Worm (Caenorhabditis elegans) whole organism, young adult: ENCODE results near the gene pptr-2.

Source experiments
- B0035.1 ChIP-seq: sonication (generic microtip); optimal IDR thresholded peaks from 2 replicates; lab custom pipeline; 2016; ENCODE audit warnings: missing genetic modification characterization, mild to moderate bottlenecking, missing compliant biosample characterization, missing genotype, missing genetic modification reagents
- C06A6.2 ChIP-seq: fragments of 200-800 bp; sonication (Bioruptor generic); conservative IDR thresholded peaks from 2 replicates; pipeline ENCODE4 v1.3.6; 2022; ENCODE audit warnings: missing genetic modification characterization, missing compliant biosample characterization
- D2030.7 ChIP-seq: fragments of 200-800 bp; sonication (Bioruptor generic); IDR thresholded peaks from 2 replicates; pipeline ENCODE4 v1.3.6; 2022; ENCODE audit warnings: missing genetic modification reagents, missing genetic modification characterization, missing compliant biosample characterization
- F37B4.10 ChIP-seq: fragments of 200-800 bp; sonication (Bioruptor generic); IDR thresholded peaks from 2 replicates; pipeline ENCODE4 v1.3.6; 2022; ENCODE audit warnings: missing genetic modification characterization, missing compliant biosample characterization
- F39B2.1 ChIP-seq: fragments of 200-800 bp; sonication (Bioruptor generic); IDR thresholded peaks from 2 replicates; pipeline ENCODE4 v1.3.6; 2022; ENCODE audit warnings: missing genetic modification reagents, missing genetic modification characterization, missing compliant biosample characterization
- F52B5.7 ChIP-seq: sonication (generic microtip); optimal IDR thresholded peaks from 2 replicates; lab custom pipeline; 2016; ENCODE audit warnings: mild to moderate bottlenecking, missing genetic modification characterization, missing compliant biosample characterization
- F57A8.1 ChIP-seq: fragments of 200-800 bp; sonication (Bioruptor generic); optimal IDR thresholded peaks from 2 replicates; lab custom pipeline; 2018; ENCODE audit warnings: mild to moderate bottlenecking, missing genetic modification characterization, moderate library complexity, missing compliant biosample characterization
- K11D2.4 ChIP-seq: fragments of 200-800 bp; sonication (Bioruptor generic); IDR thresholded peaks from 2 replicates; pipeline ENCODE4 v1.3.6; 2022; ENCODE audit warnings: missing genetic modification reagents, missing genetic modification characterization, missing compliant biosample characterization
- T07F8.4 ChIP-seq: sonication (generic microtip); optimal IDR thresholded peaks from 2 replicates; lab custom pipeline; 2016; ENCODE audit warnings: mild to moderate bottlenecking, missing genetic modification characterization, moderate library complexity, missing compliant biosample characterization
- Y79H2A.3 ChIP-seq: fragments of 200-800 bp; sonication (Bioruptor generic); conservative IDR thresholded peaks from 2 replicates; pipeline ENCODE4 v1.3.6; 2022; ENCODE audit warnings: missing genetic modification reagents, missing genetic modification characterization, missing compliant biosample characterization
- Y95B8A.8 ChIP-seq: fragments of 200-800 bp; sonication (Bioruptor generic); IDR thresholded peaks from 2 replicates; pipeline ENCODE4 v1.3.6; 2022; ENCODE audit warnings: missing genetic modification reagents, missing genetic modification characterization, missing compliant biosample characterization
- aptf-3 ChIP-seq: fragments of 200-800 bp; sonication (Bioruptor generic); IDR thresholded peaks from 2 replicates; pipeline ENCODE4 v1.3.6; 2022; ENCODE audit warnings: missing genetic modification characterization, missing compliant biosample characterization
- attf-3 ChIP-seq: fragments of 200-800 bp; sonication (Bioruptor generic); conservative IDR thresholded peaks from 2 replicates; pipeline ENCODE4 v1.3.6; 2022; ENCODE audit warnings: missing genetic modification reagents, missing genetic modification characterization, missing compliant biosample characterization
- attf-6 ChIP-seq: fragments of 200-800 bp; sonication (Bioruptor generic); IDR thresholded peaks from 2 replicates; pipeline ENCODE4 v1.3.6; 2022; ENCODE audit warnings: missing genetic modification reagents, missing genetic modification characterization, missing compliant biosample characterization
- bed-1 ChIP-seq: fragments of 200-800 bp; sonication (Bioruptor generic); IDR thresholded peaks from 2 replicates; pipeline ENCODE4 v1.3.6; 2022; ENCODE audit warnings: missing genetic modification reagents, missing genetic modification characterization, missing compliant biosample characterization
- ccch-3 ChIP-seq: fragments of 200-800 bp; sonication (Bioruptor generic); optimal IDR thresholded peaks from 2 replicates; lab custom pipeline; 2018; ENCODE audit warnings: mild to moderate bottlenecking, missing genetic modification characterization, missing compliant biosample characterization
- cebp-2 ChIP-seq: fragments of 200-800 bp; sonication (Bioruptor generic); IDR thresholded peaks from 2 replicates; pipeline ENCODE4 v1.3.6; 2022; ENCODE audit warnings: missing genetic modification characterization, missing compliant biosample characterization
- ceh-27 ChIP-seq: fragments of 200-800 bp; sonication (Bioruptor generic); optimal IDR thresholded peaks from 2 replicates; lab custom pipeline; 2018; ENCODE audit warnings: mild to moderate bottlenecking, missing genetic modification characterization, moderate library complexity, missing compliant biosample characterization
- dox-1 ChIP-seq: fragments of 200-800 bp; sonication (Bioruptor generic); IDR thresholded peaks from 2 replicates; pipeline ENCODE4 v1.3.6; 2022; ENCODE audit warnings: missing genetic modification reagents, missing genetic modification characterization, missing compliant biosample characterization
- efl-1 ChIP-seq: fragments of 150-350 bp; optimal IDR thresholded peaks from 2 replicates; lab custom pipeline; 2014; ENCODE audit warnings: missing biosample characterization, missing genetic modification reagents, missing genetic modification characterization
- egl-18 ChIP-seq: fragments of 200-800 bp; sonication (Bioruptor generic); IDR thresholded peaks from 2 replicates; pipeline ENCODE4 v1.3.6; 2022; ENCODE audit warnings: missing genetic modification reagents, missing genetic modification characterization, missing compliant biosample characterization
- egrh-3 ChIP-seq: fragments of 200-800 bp; sonication (Bioruptor generic); IDR thresholded peaks from 2 replicates; pipeline ENCODE4 v1.3.6; 2022; ENCODE audit warnings: missing genetic modification reagents, missing genetic modification characterization, missing compliant biosample characterization
- ets-4 ChIP-seq: fragments of 200-800 bp; sonication (Bioruptor generic); optimal IDR thresholded peaks from 2 replicates; lab custom pipeline; 2018; ENCODE audit warnings: mild to moderate bottlenecking, missing genetic modification characterization, missing compliant biosample characterization
- fkh-3 ChIP-seq: sonication (generic microtip); optimal IDR thresholded peaks from 2 replicates; lab custom pipeline; 2016; ENCODE audit warnings: mild to moderate bottlenecking, missing genetic modification characterization, missing compliant biosample characterization
- hlh-26 ChIP-seq: fragments of 200-800 bp; sonication (Bioruptor generic); conservative IDR thresholded peaks from 2 replicates; pipeline ENCODE4 v1.3.6; 2022; ENCODE audit warnings: missing genetic modification reagents, missing genetic modification characterization, missing compliant biosample characterization
- hmg-1.2 ChIP-seq: fragments of 200-800 bp; sonication (Bioruptor generic); IDR thresholded peaks from 2 replicates; pipeline ENCODE4 v1.3.6; 2022; ENCODE audit warnings: missing genetic modification reagents, missing genetic modification characterization, missing compliant biosample characterization
- hmg-20 ChIP-seq: fragments of 200-800 bp; sonication (Bioruptor generic); IDR thresholded peaks from 2 replicates; pipeline ENCODE4 v1.3.6; 2022; ENCODE audit warnings: missing genetic modification reagents, missing genetic modification characterization, missing compliant biosample characterization
- hrde-1 ChIP-seq: sonication (generic microtip); optimal IDR thresholded peaks from 2 replicates; lab custom pipeline; 2016; ENCODE audit warnings: missing genetic modification characterization, mild to moderate bottlenecking, missing compliant biosample characterization, moderate library complexity, missing genotype, missing genetic modification reagents, borderline replicate concordance
- lag-1 ChIP-seq: fragments of 200-800 bp; sonication (Bioruptor generic); IDR thresholded peaks from 2 replicates; pipeline ENCODE4 v1.3.6; 2022; ENCODE audit warnings: missing genetic modification reagents, missing genetic modification characterization, missing compliant biosample characterization
- let-607 ChIP-seq, 2 experiments: fragments of 200-800 bp in 1 of 2; sonication (Bioruptor generic) in 1 of 2; sonication (generic microtip) in 1 of 2; optimal IDR thresholded peaks; 2 replicates each; lab custom pipeline; 2016 to 2018; ENCODE audit warnings: mild to moderate bottlenecking in 2 of 2, missing compliant biosample characterization in 2 of 2, missing genetic modification characterization in 2 of 2, moderate library complexity in 2 of 2, missing genotype in 1 of 2
- lin-35 ChIP-seq, 3 experiments: fragments of 150-350 bp in 2 of 3; sonication (generic microtip) in 1 of 3; optimal IDR thresholded peaks; 2 replicates each; lab custom pipeline; 2014 to 2018; ENCODE audit warnings: missing biosample characterization in 3 of 3, missing genetic modification characterization in 3 of 3, missing genetic modification reagents in 3 of 3
- lin-54 ChIP-seq: fragments of 200-800 bp; sonication (Bioruptor generic); optimal IDR thresholded peaks from 2 replicates; lab custom pipeline; 2018; ENCODE audit warnings: mild to moderate bottlenecking, missing genetic modification characterization, missing compliant biosample characterization
- lir-1 ChIP-seq: fragments of 200-800 bp; sonication (Bioruptor generic); conservative IDR thresholded peaks from 2 replicates; pipeline ENCODE4 v1.3.6; 2022; ENCODE audit warnings: missing genetic modification reagents, missing genetic modification characterization, missing compliant biosample characterization
- madf-6 ChIP-seq: fragments of 200-800 bp; sonication (Bioruptor generic); IDR thresholded peaks from 2 replicates; pipeline ENCODE4 v1.3.6; 2022; ENCODE audit warnings: missing genetic modification reagents, missing genetic modification characterization, missing compliant biosample characterization
- nfya-1 ChIP-seq: sonication (generic microtip); optimal IDR thresholded peaks from 2 replicates; lab custom pipeline; 2017; ENCODE audit warnings: antibody characterized with exemption, missing compliant biosample characterization, missing genetic modification characterization, borderline replicate concordance; ENCODE audit not compliant: insufficient read depth
- nfyb-1 ChIP-seq: fragments of 200-800 bp; sonication (Bioruptor generic); IDR thresholded peaks from 2 replicates; pipeline ENCODE4 v1.3.6; 2022; ENCODE audit warnings: missing genetic modification reagents, missing genetic modification characterization, missing compliant biosample characterization
- nhr-120 ChIP-seq: fragments of 200-800 bp; sonication (Bioruptor generic); IDR thresholded peaks from 2 replicates; pipeline ENCODE4 v1.3.6; 2022; ENCODE audit warnings: missing genetic modification characterization, missing compliant biosample characterization
- nhr-80 ChIP-seq: sonication (generic microtip); optimal IDR thresholded peaks from 2 replicates; lab custom pipeline; 2016; ENCODE audit warnings: missing genetic modification characterization, missing compliant biosample characterization
- repo-1 ChIP-seq: sonication (generic microtip); optimal IDR thresholded peaks from 2 replicates; lab custom pipeline; 2017; ENCODE audit warnings: mild to moderate bottlenecking, missing genetic modification characterization, missing compliant biosample characterization
- somi-1 ChIP-seq: fragments of 200-800 bp; sonication (Bioruptor generic); optimal IDR thresholded peaks from 2 replicates; lab custom pipeline; 2018; ENCODE audit warnings: mild to moderate bottlenecking, missing genetic modification characterization, missing compliant biosample characterization
- unc-62 ChIP-seq: fragments of 150-350 bp; optimal IDR thresholded peaks from 2 replicates; lab custom pipeline; 2014; ENCODE audit warnings: missing biosample characterization, missing genetic modification reagents, missing genetic modification characterization
- ztf-25 ChIP-seq: fragments of 200-800 bp; sonication (Bioruptor generic); IDR thresholded peaks from 2 replicates; pipeline ENCODE4 v1.3.6; 2022; ENCODE audit warnings: missing genetic modification reagents, missing genetic modification characterization, missing compliant biosample characterization

The pptr-2 gene

ce11 chrV:11022817-11023216 is 11.9 kb downstream of the pptr-2 start, which contains the start of the genes C13G3.12 and hot-6:
C13G3.12 (minus strand) TSS chrV:11022917.
hot-6 (minus strand) TSS chrV:11022937.
- no peak for TF ChIP-seq ets-4
- TF ChIP-seq, all 124 proteins: peak for 0

- TF ChIP-seq nfya-1 (no peak), F39B2.1 (GFP tag; lab: Robert Waterston, UW) (no peak), nhr-80 (no peak), attf-3 (GFP tag; lab: Robert Waterston, UW) (no peak), B0035.1 (no peak), lin-35 (GFP tag; optimal IDR thresholded peaks at IDR 0.05; lab: Kevin White, UChicago) (no peak), lir-1 (GFP tag; lab: Robert Waterston, UW) (no peak), bed-1 (GFP tag; lab: Robert Waterston, UW) (no peak), ceh-27 (GFP tag; lab: Kevin White, UChicago) (no peak), nhr-120 (GFP tag; lab: Robert Waterston, UW) (no peak), F57A8.1 (GFP tag; lab: Kevin White, UChicago) (no peak), cebp-2 (GFP tag; lab: Robert Waterston, UW) (no peak), egrh-3 (no peak), lin-54 (GFP tag; lab: Kevin White, UChicago) (no peak), nfyb-1 (GFP tag; lab: Robert Waterston, UW) (no peak), madf-6 (GFP tag; lab: Robert Waterston, UW) (no peak), repo-1 (tag; lab: Kevin White, UChicago) (no peak), hlh-26 (GFP tag; lab: Robert Waterston, UW) (no peak), ccch-3 (GFP tag; lab: Kevin White, UChicago) (no peak)
Measured at ce11 chrV:11016846-11017553, 17.7 kb downstream of the pptr-2 start.

ce11 chrV:11014758-11015157 is 20.0 kb downstream of the pptr-2 start:
- no peak for TF ChIP-seq B0035.1
- TF ChIP-seq fkh-3 (tag; lab: Kevin White, UChicago) = no peak
- TF ChIP-seq attf-6 = no peak
- no peak for TF ChIP-seq T07F8.4 (tag; lab: Kevin White, UChicago)
- TF ChIP-seq nfyb-1 (GFP tag; lab: Robert Waterston, UW) = no peak
- TF ChIP-seq D2030.7 (GFP tag; lab: Robert Waterston, UW) = no peak
- TF ChIP-seq Y79H2A.3 (GFP tag; lab: Robert Waterston, UW) = no peak
- TF ChIP-seq C06A6.2 (GFP tag; lab: Robert Waterston, UW) = no peak
- TF ChIP-seq F37B4.10 (GFP tag; lab: Robert Waterston, UW) = no peak
- no peak for TF ChIP-seq aptf-3
- no peak for TF ChIP-seq hmg-1.2 (GFP tag; lab: Robert Waterston, UW)
- no peak for TF ChIP-seq unc-62
- TF ChIP-seq ztf-25 = no peak
- TF ChIP-seq let-607 (tag; optimal IDR thresholded peaks at IDR 0.05; lab: Kevin White, UChicago) = no peak
- TF ChIP-seq hmg-20 (GFP tag; lab: Robert Waterston, UW) = no peak
- TF ChIP-seq Y95B8A.8 (GFP tag; lab: Robert Waterston, UW) = no peak

ce11 chrV:11013179-11013578 is 21.6 kb downstream of the pptr-2 start:
- TF ChIP-seq hrde-1 (tag; lab: Kevin White, UChicago) (no peak), efl-1 (no peak), egl-18 (GFP tag; lab: Robert Waterston, UW) (no peak), lag-1 (GFP tag; lab: Robert Waterston, UW) (no peak), dox-1 (GFP tag; lab: Robert Waterston, UW) (no peak), hmg-20 (GFP tag; lab: Robert Waterston, UW) (no peak), lin-35 (GFP tag; optimal IDR thresholded peaks at IDR 0.05; lab: Kevin White, UChicago) (no peak), K11D2.4 (no peak), somi-1 (GFP tag; lab: Kevin White, UChicago) (no peak), F52B5.7 (no peak)
